Worm (Caenorhabditis elegans) whole organism, young adult: ENCODE measurements around the gene C44B7.7.
A peak's percentile ranks its signal among the peaks of the same experiment; 100 is the strongest.

Source experiments
- B0019.2 ChIP-seq: fragments of 200-800 bp; sonication (Bioruptor generic); conservative IDR thresholded peaks from 2 replicates; pipeline ENCODE4 v1.3.6; 2022; ENCODE audit warnings: missing genetic modification reagents, missing genetic modification characterization, missing compliant biosample characterization
- B0336.3 ChIP-seq: fragments of 200-800 bp; sonication (Bioruptor generic); IDR thresholded peaks from 2 replicates; pipeline ENCODE4 v1.3.6; 2022; ENCODE audit warnings: missing genetic modification characterization, missing compliant biosample characterization
- C17E4.6 ChIP-seq: fragments of 200-800 bp; sonication (Bioruptor generic); IDR thresholded peaks from 2 replicates; pipeline ENCODE4 v1.3.6; 2022; ENCODE audit warnings: missing genetic modification reagents, missing genetic modification characterization, missing compliant biosample characterization
- D2030.7 ChIP-seq: fragments of 200-800 bp; sonication (Bioruptor generic); IDR thresholded peaks from 2 replicates; pipeline ENCODE4 v1.3.6; 2022; ENCODE audit warnings: missing genetic modification reagents, missing genetic modification characterization, missing compliant biosample characterization
- F10E7.11 ChIP-seq: sonication (generic microtip); optimal IDR thresholded peaks from 2 replicates; lab custom pipeline; 2017; ENCODE audit warnings: mild to moderate bottlenecking, missing genetic modification characterization, moderate library complexity, missing compliant biosample characterization
- F22D6.2 ChIP-seq: sonication (generic microtip); optimal IDR thresholded peaks from 2 replicates; lab custom pipeline; 2016; ENCODE audit warnings: mild to moderate bottlenecking, missing genetic modification characterization, missing compliant biosample characterization
- F39B2.1 ChIP-seq: fragments of 200-800 bp; sonication (Bioruptor generic); IDR thresholded peaks from 2 replicates; pipeline ENCODE4 v1.3.6; 2022; ENCODE audit warnings: missing genetic modification reagents, missing genetic modification characterization, missing compliant biosample characterization
- F57A8.1 ChIP-seq: fragments of 200-800 bp; sonication (Bioruptor generic); optimal IDR thresholded peaks from 2 replicates; lab custom pipeline; 2018; ENCODE audit warnings: mild to moderate bottlenecking, missing genetic modification characterization, moderate library complexity, missing compliant biosample characterization
- F57C9.4 ChIP-seq: sonication (generic microtip); optimal IDR thresholded peaks from 2 replicates; lab custom pipeline; 2017; ENCODE audit warnings: mild to moderate bottlenecking, missing genetic modification characterization, missing compliant biosample characterization
- K12H6.12 ChIP-seq: fragments of 200-800 bp; sonication (Bioruptor generic); optimal IDR thresholded peaks from 2 replicates; lab custom pipeline; 2018; ENCODE audit warnings: mild to moderate bottlenecking, missing genetic modification characterization, missing compliant biosample characterization
- T07F8.4 ChIP-seq: sonication (generic microtip); optimal IDR thresholded peaks from 2 replicates; lab custom pipeline; 2016; ENCODE audit warnings: mild to moderate bottlenecking, missing genetic modification characterization, moderate library complexity, missing compliant biosample characterization
- T26A5.8 ChIP-seq: sonication (generic microtip); optimal IDR thresholded peaks from 2 replicates; lab custom pipeline; 2016; ENCODE audit warnings: missing genetic modification characterization, missing compliant biosample characterization
- Y56A3A.18 ChIP-seq: fragments of 200-800 bp; sonication (Bioruptor generic); IDR thresholded peaks from 2 replicates; pipeline ENCODE4 v1.3.6; 2022; ENCODE audit warnings: missing genetic modification reagents, missing genetic modification characterization, missing compliant biosample characterization
- Y95B8A.8 ChIP-seq: fragments of 200-800 bp; sonication (Bioruptor generic); IDR thresholded peaks from 2 replicates; pipeline ENCODE4 v1.3.6; 2022; ENCODE audit warnings: missing genetic modification reagents, missing genetic modification characterization, missing compliant biosample characterization
- ZK185.1 ChIP-seq: sonication (generic microtip); optimal IDR thresholded peaks from 2 replicates; lab custom pipeline; 2016; ENCODE audit warnings: mild to moderate bottlenecking, missing genetic modification characterization, missing compliant biosample characterization; ENCODE audit not compliant: poor library complexity, severe bottlenecking
- athp-1 ChIP-seq: sonication (generic microtip); optimal IDR thresholded peaks from 2 replicates; lab custom pipeline; 2017; ENCODE audit warnings: mild to moderate bottlenecking, missing genetic modification characterization, missing compliant biosample characterization
- bed-2 ChIP-seq: fragments of 200-800 bp; sonication (Bioruptor generic); IDR thresholded peaks from 2 replicates; pipeline ENCODE4 v1.3.6; 2022; ENCODE audit warnings: missing genetic modification reagents, missing genetic modification characterization, missing compliant biosample characterization
- ceh-40 ChIP-seq: fragments of 200-800 bp; sonication (Bioruptor generic); IDR thresholded peaks from 2 replicates; pipeline ENCODE4 v1.3.6; 2022; ENCODE audit warnings: missing genetic modification characterization, missing compliant biosample characterization
- ceh-79 ChIP-seq: sonication (generic microtip); optimal IDR thresholded peaks from 2 replicates; lab custom pipeline; 2017; ENCODE audit warnings: mild to moderate bottlenecking, missing genetic modification characterization, missing compliant biosample characterization
- chd-7 ChIP-seq: sonication (generic microtip); optimal IDR thresholded peaks from 2 replicates; lab custom pipeline; 2016; ENCODE audit warnings: mild to moderate bottlenecking, missing genetic modification characterization, moderate library complexity, missing compliant biosample characterization
- die-1 ChIP-seq: sonication (generic microtip); optimal IDR thresholded peaks from 2 replicates; lab custom pipeline; 2016; ENCODE audit warnings: missing genotype, mild to moderate bottlenecking, missing genetic modification characterization, missing compliant biosample characterization
- dpff-1 ChIP-seq: sonication (generic microtip); optimal IDR thresholded peaks from 2 replicates; lab custom pipeline; 2017; ENCODE audit warnings: mild to moderate bottlenecking, missing genetic modification characterization, missing compliant biosample characterization
- him-1 ChIP-seq: sonication (generic microtip); optimal IDR thresholded peaks from 2 replicates; lab custom pipeline; 2016; ENCODE audit warnings: missing genotype, missing genetic modification reagents, missing genetic modification characterization, missing compliant biosample characterization
- hlh-12 ChIP-seq: sonication (generic microtip); optimal IDR thresholded peaks from 2 replicates; lab custom pipeline; 2016; ENCODE audit warnings: missing genetic modification characterization, missing compliant biosample characterization
- lag-1 ChIP-seq: fragments of 200-800 bp; sonication (Bioruptor generic); IDR thresholded peaks from 2 replicates; pipeline ENCODE4 v1.3.6; 2022; ENCODE audit warnings: missing genetic modification reagents, missing genetic modification characterization, missing compliant biosample characterization
- let-526 ChIP-seq: fragments of 200-800 bp; sonication (Bioruptor generic); IDR thresholded peaks from 2 replicates; pipeline ENCODE4 v1.3.6; 2022; ENCODE audit warnings: missing genetic modification reagents, missing genetic modification characterization, missing compliant biosample characterization
- lin-40 ChIP-seq: sonication (generic microtip); optimal IDR thresholded peaks from 2 replicates; lab custom pipeline; 2016; ENCODE audit warnings: missing genetic modification characterization, mild to moderate bottlenecking, missing compliant biosample characterization, missing genotype, missing genetic modification reagents
- lsy-27 ChIP-seq: sonication (generic microtip); optimal IDR thresholded peaks from 2 replicates; lab custom pipeline; 2017; ENCODE audit warnings: missing genetic modification characterization, mild to moderate bottlenecking, missing compliant biosample characterization, antibody characterized with exemption, missing genotype, borderline replicate concordance; ENCODE audit not compliant: insufficient read depth
- madf-8 ChIP-seq: fragments of 200-800 bp; sonication (Bioruptor generic); conservative IDR thresholded peaks from 2 replicates; pipeline ENCODE4 v1.3.6; 2022; ENCODE audit warnings: missing genetic modification reagents, missing genetic modification characterization, missing compliant biosample characterization
- mel-28 ChIP-seq: sonication (generic microtip); optimal IDR thresholded peaks from 2 replicates; lab custom pipeline; 2016; ENCODE audit warnings: borderline replicate concordance, mild to moderate bottlenecking, missing genetic modification characterization, missing compliant biosample characterization
- mxl-1 ChIP-seq: sonication (generic microtip); optimal IDR thresholded peaks from 2 replicates; lab custom pipeline; 2016; ENCODE audit warnings: missing genetic modification characterization, missing compliant biosample characterization
- nfya-1 ChIP-seq: sonication (generic microtip); optimal IDR thresholded peaks from 2 replicates; lab custom pipeline; 2017; ENCODE audit warnings: antibody characterized with exemption, missing compliant biosample characterization, missing genetic modification characterization, borderline replicate concordance; ENCODE audit not compliant: insufficient read depth
- nhr-179 ChIP-seq: sonication (generic microtip); optimal IDR thresholded peaks from 2 replicates; lab custom pipeline; 2016; ENCODE audit warnings: mild to moderate bottlenecking, missing genetic modification characterization, missing compliant biosample characterization
- nhr-90 ChIP-seq: sonication (generic microtip); optimal IDR thresholded peaks from 2 replicates; lab custom pipeline; 2016; ENCODE audit warnings: missing genotype, mild to moderate bottlenecking, missing genetic modification characterization, missing compliant biosample characterization
- pha-4 ChIP-seq: fragments of 150-350 bp; sonication (generic microtip); optimal IDR thresholded peaks from 2 replicates; lab custom pipeline; 2014; ENCODE audit warnings: missing biosample characterization, missing genetic modification reagents, missing genetic modification characterization
- repo-1 ChIP-seq: sonication (generic microtip); optimal IDR thresholded peaks from 2 replicates; lab custom pipeline; 2017; ENCODE audit warnings: mild to moderate bottlenecking, missing genetic modification characterization, missing compliant biosample characterization
- rpc-1 ChIP-seq, 2 experiments: fragments of 150-350 bp in 1 of 2; sonication (generic microtip) in 1 of 2; optimal IDR thresholded peaks; 2 replicates each; lab custom pipeline; 2014 to 2018; ENCODE audit warnings: missing biosample characterization in 1 of 2, missing genetic modification characterization in 1 of 2, missing genetic modification reagents in 1 of 2, missing genotype in 1 of 2
- snpc-1.3 ChIP-seq: sonication (generic microtip); optimal IDR thresholded peaks from 2 replicates; lab custom pipeline; 2017; ENCODE audit warnings: missing genetic modification characterization, mild to moderate bottlenecking, missing compliant biosample characterization, antibody characterized with exemption, moderate library complexity, missing genotype, missing genetic modification reagents; ENCODE audit not compliant: insufficient read depth
- snpc-3.4 ChIP-seq: sonication (generic microtip); optimal IDR thresholded peaks from 2 replicates; lab custom pipeline; 2017; ENCODE audit warnings: missing genetic modification characterization, mild to moderate bottlenecking, missing compliant biosample characterization, antibody characterized with exemption, moderate library complexity, missing genotype, missing genetic modification reagents
- snpc-4 ChIP-seq, 5 experiments: fragments of 150-350 bp in 1 of 5; sonication (generic microtip) in 4 of 5; optimal IDR thresholded peaks; 2 replicates each; lab custom pipeline; 2014 to 2018; ENCODE audit warnings: missing genetic modification characterization in 5 of 5, missing biosample characterization in 3 of 5, antibody characterized with exemption in 2 of 5, mild to moderate bottlenecking in 2 of 5, missing compliant biosample characterization in 2 of 5, missing genotype in 2 of 5, moderate library complexity in 2 of 5, missing genetic modification reagents in 1 of 5
- sptf-2 ChIP-seq: fragments of 200-800 bp; sonication (Bioruptor generic); optimal IDR thresholded peaks from 2 replicates; lab custom pipeline; 2018; ENCODE audit warnings: mild to moderate bottlenecking, missing genetic modification characterization, missing compliant biosample characterization
- zfh-2 ChIP-seq: fragments of 200-800 bp; sonication (Bioruptor generic); conservative IDR thresholded peaks from 2 replicates; pipeline ENCODE4 v1.3.6; 2022; ENCODE audit warnings: missing genetic modification reagents, missing genetic modification characterization, missing compliant biosample characterization
- zim-3 ChIP-seq: sonication (generic microtip); optimal IDR thresholded peaks from 2 replicates; lab custom pipeline; 2017; ENCODE audit warnings: mild to moderate bottlenecking, missing genetic modification characterization, moderate library complexity, missing compliant biosample characterization
- ztf-18 ChIP-seq: sonication (generic microtip); optimal IDR thresholded peaks from 2 replicates; lab custom pipeline; 2016; ENCODE audit warnings: missing genotype, mild to moderate bottlenecking, missing genetic modification characterization, missing compliant biosample characterization
- ztf-25 ChIP-seq: fragments of 200-800 bp; sonication (Bioruptor generic); IDR thresholded peaks from 2 replicates; pipeline ENCODE4 v1.3.6; 2022; ENCODE audit warnings: missing genetic modification reagents, missing genetic modification characterization, missing compliant biosample characterization
- ztf-3 ChIP-seq: fragments of 200-800 bp; sonication (Bioruptor generic); optimal IDR thresholded peaks from 2 replicates; lab custom pipeline; 2018; ENCODE audit warnings: mild to moderate bottlenecking, missing genetic modification characterization, missing compliant biosample characterization
- ztf-6 ChIP-seq: fragments of 200-800 bp; sonication (Bioruptor generic); IDR thresholded peaks from 2 replicates; pipeline ENCODE4 v1.3.6; 2022; ENCODE audit warnings: missing genetic modification reagents, missing genetic modification characterization, missing compliant biosample characterization

C44B7.7 gene

ce11 chrII:6853059-6853466 lies 26.9 kb downstream of the C44B7.7 start (continued):
- TF ChIP-seq ztf-6 (GFP tag; lab: Robert Waterston, UW) (0 out of 2 replicates have a peak, but pooled peaks have one; percentile 30), snpc-3.4 (tag; lab: Kevin White, UChicago) (peak; percentile 28), F22D6.2 (tag; lab: Kevin White, UChicago) (no peak), zfh-2 (peak; percentile 77), ZK185.1 (peak; percentile 82), K12H6.12 (tag; lab: Kevin White, UChicago) (peak; percentile 69), Y95B8A.8 (no peak), F39B2.1 (GFP tag; lab: Robert Waterston, UW) (no peak), B0019.2 (GFP tag; lab: Robert Waterston, UW) (no peak), athp-1 (peak; percentile 51), chd-7 (tag; lab: Kevin White, UChicago) (peak; percentile 72), ztf-3 (GFP tag; lab: Kevin White, UChicago) (no peak), F57A8.1 (no peak), T26A5.8 (tag; lab: Kevin White, UChicago) (no peak), rpc-1 (optimal IDR thresholded peaks at IDR 0.05; lab: Kevin White, UChicago) (peak; percentile 67), rpc-1 (tag; optimal IDR thresholded peaks at IDR 0.05; lab: Kevin White, UChicago) (peak; percentile 74), him-1 (peak; percentile 95), Y56A3A.18 (GFP tag; lab: Robert Waterston, UW) (0 out of 2 replicates have a peak, but pooled peaks have one; percentile 35), let-526 (GFP tag; lab: Robert Waterston, UW) (no peak), nhr-90 (tag; lab: Kevin White, UChicago) (peak; percentile 64), lag-1 (GFP tag; lab: Robert Waterston, UW) (no peak), ztf-25 (peak; percentile 82), nfya-1 (tag; lab: Kevin White, UChicago) (no peak), pha-4 (tag; lab: Kevin White, UChicago) (no peak), lin-40 (tag; lab: Kevin White, UChicago) (peak; percentile 69), snpc-1.3 (no peak), die-1 (tag; lab: Kevin White, UChicago) (peak; percentile 61), sptf-2 (GFP tag; lab: Kevin White, UChicago) (no peak), F10E7.11 (tag; lab: Kevin White, UChicago) (peak; percentile 28), bed-2 (GFP tag; lab: Robert Waterston, UW) (no peak), C17E4.6 (GFP tag; lab: Robert Waterston, UW) (no peak), F57C9.4 (tag; lab: Kevin White, UChicago) (peak; percentile 35), zim-3 (tag; lab: Kevin White, UChicago) (no peak), ceh-40 (GFP tag; lab: Robert Waterston, UW) (no peak), hlh-12 (tag; lab: Kevin White, UChicago) (no peak), repo-1 (tag; lab: Kevin White, UChicago) (no peak), T07F8.4 (tag; lab: Kevin White, UChicago) (no peak), mxl-1 (peak; percentile 35), nhr-179 (tag; lab: Kevin White, UChicago) (no peak), madf-8 (GFP tag; lab: Robert Waterston, UW) (no peak), lsy-27 (tag; lab: Kevin White, UChicago) (no peak), ceh-79 (no peak), dpff-1 (tag; lab: Kevin White, UChicago) (no peak), B0336.3 (GFP tag; lab: Robert Waterston, UW) (peak; percentile 77), snpc-4 (GFP tag; optimal IDR thresholded peaks at IDR 0.05; lab: Kevin White, UChicago) (peak; percentile 38), snpc-4 (tag; optimal IDR thresholded peaks at IDR 0.05; lab: Kevin White, UChicago) (peak; percentile 11 to 66 (median 39)), mel-28 (tag; lab: Kevin White, UChicago) (no peak), D2030.7 (GFP tag; lab: Robert Waterston, UW) (peak; percentile 46; the same call in 1 of the 2 replicates), ztf-18 (tag; lab: Kevin White, UChicago) (peak; percentile 51)
